Worm (Caenorhabditis elegans) whole organism, late embryonic: ENCODE measurements around the gene eat-2.

ENCODE experiments used
- C08G9.2 ChIP-seq: sonication (generic microtip); optimal IDR thresholded peaks from 2 replicates; lab custom pipeline; 2016; ENCODE audit warnings: mild to moderate bottlenecking, missing genetic modification characterization, moderate library complexity, missing compliant biosample characterization
- F13H6.1 ChIP-seq: sonication (generic microtip); optimal IDR thresholded peaks from 2 replicates; lab custom pipeline; 2016; ENCODE audit warnings: missing genetic modification characterization, missing compliant biosample characterization
- K02D7.2 ChIP-seq: sonication (generic microtip); optimal IDR thresholded peaks from 2 replicates; lab custom pipeline; 2017; ENCODE audit warnings: mild to moderate bottlenecking, missing genetic modification characterization, missing compliant biosample characterization
- ahr-1 ChIP-seq: sonication (generic microtip); optimal IDR thresholded peaks from 2 replicates; lab custom pipeline; 2016; ENCODE audit warnings: missing genetic modification characterization, missing compliant biosample characterization
- ceh-14 ChIP-seq: sonication (generic microtip); optimal IDR thresholded peaks from 2 replicates; lab custom pipeline; 2016; ENCODE audit warnings: missing genotype, missing genetic modification characterization, missing compliant biosample characterization
- ceh-18 ChIP-seq: sonication (generic microtip); optimal IDR thresholded peaks from 2 replicates; lab custom pipeline; 2016; ENCODE audit warnings: missing genetic modification characterization, missing compliant biosample characterization
- ceh-19 ChIP-seq: fragments of 200-800 bp; sonication (Bioruptor generic); optimal IDR thresholded peaks from 2 replicates; lab custom pipeline; 2018; ENCODE audit warnings: mild to moderate bottlenecking, missing genetic modification characterization, missing compliant biosample characterization
- ceh-2 ChIP-seq: sonication (generic microtip); optimal IDR thresholded peaks from 2 replicates; lab custom pipeline; 2016; ENCODE audit warnings: missing genotype, missing genetic modification characterization, missing compliant biosample characterization
- ceh-22 ChIP-seq: sonication (generic microtip); optimal IDR thresholded peaks from 2 replicates; lab custom pipeline; 2017; ENCODE audit warnings: missing biosample characterization, missing genetic modification characterization
- ceh-24 ChIP-seq: sonication (generic microtip); optimal IDR thresholded peaks from 2 replicates; lab custom pipeline; 2016; ENCODE audit warnings: mild to moderate bottlenecking, missing genetic modification characterization, missing compliant biosample characterization
- ceh-30 ChIP-seq: fragments of 150-350 bp; optimal IDR thresholded peaks from 2 replicates; lab custom pipeline; 2014; ENCODE audit warnings: missing biosample characterization, missing genetic modification characterization
- ceh-31 ChIP-seq: sonication (generic microtip); optimal IDR thresholded peaks from 2 replicates; lab custom pipeline; 2016; ENCODE audit warnings: missing genetic modification characterization, missing compliant biosample characterization
- ceh-34 ChIP-seq: sonication (generic microtip); optimal IDR thresholded peaks from 2 replicates; lab custom pipeline; 2016; ENCODE audit warnings: mild to moderate bottlenecking, missing genetic modification characterization, missing compliant biosample characterization
- ceh-6 ChIP-seq: fragments of 200-800 bp; sonication (Bioruptor generic); optimal IDR thresholded peaks from 2 replicates; lab custom pipeline; 2018; ENCODE audit warnings: mild to moderate bottlenecking, missing genetic modification characterization, missing compliant biosample characterization
- ceh-9 ChIP-seq: sonication (generic microtip); optimal IDR thresholded peaks from 2 replicates; lab custom pipeline; 2016; ENCODE audit warnings: mild to moderate bottlenecking, missing genetic modification characterization, inconsistent platforms, missing compliant biosample characterization
- elt-2 ChIP-seq: sonication (generic microtip); optimal IDR thresholded peaks from 2 replicates; lab custom pipeline; 2016; ENCODE audit warnings: missing genetic modification reagents, missing genetic modification characterization, missing compliant biosample characterization
- elt-4 ChIP-seq: sonication (generic microtip); optimal IDR thresholded peaks from 2 replicates; lab custom pipeline; 2016; ENCODE audit warnings: missing genetic modification characterization, missing compliant biosample characterization
- ets-4 ChIP-seq: sonication (generic microtip); optimal IDR thresholded peaks from 2 replicates; lab custom pipeline; 2016; ENCODE audit warnings: missing genetic modification characterization, missing compliant biosample characterization
- eyg-1 ChIP-seq: sonication (generic microtip); optimal IDR thresholded peaks from 2 replicates; lab custom pipeline; 2016; ENCODE audit warnings: missing genotype, missing genetic modification characterization, missing compliant biosample characterization
- fkh-10 ChIP-seq: fragments of 150-350 bp; optimal IDR thresholded peaks from 2 replicates; lab custom pipeline; 2014; ENCODE audit warnings: missing biosample characterization, missing genetic modification reagents, missing genetic modification characterization
- fkh-6 ChIP-seq: sonication (generic microtip); optimal IDR thresholded peaks from 2 replicates; lab custom pipeline; 2016; ENCODE audit warnings: missing genetic modification characterization, missing compliant biosample characterization
- gmeb-2 ChIP-seq: sonication (generic microtip); optimal IDR thresholded peaks from 2 replicates; lab custom pipeline; 2016; ENCODE audit warnings: missing genetic modification characterization, inconsistent platforms, missing compliant biosample characterization
- hlh-13 ChIP-seq: fragments of 200-800 bp; sonication (Bioruptor generic); optimal IDR thresholded peaks from 2 replicates; lab custom pipeline; 2018; ENCODE audit warnings: mild to moderate bottlenecking, missing genetic modification characterization, missing compliant biosample characterization
- hlh-30 ChIP-seq: sonication (generic microtip); optimal IDR thresholded peaks from 2 replicates; lab custom pipeline; 2017; ENCODE audit warnings: antibody characterized with exemption, missing genetic modification characterization, missing compliant biosample characterization; ENCODE audit not compliant: insufficient read depth
- hlh-6 ChIP-seq: sonication (generic microtip); optimal IDR thresholded peaks from 2 replicates; lab custom pipeline; 2016; ENCODE audit warnings: missing genotype, missing genetic modification characterization, missing compliant biosample characterization
- hlh-8 ChIP-seq: sonication (generic microtip); optimal IDR thresholded peaks from 2 replicates; lab custom pipeline; 2016; ENCODE audit warnings: missing genotype, missing genetic modification characterization, missing compliant biosample characterization
- lim-6 ChIP-seq: sonication (generic microtip); optimal IDR thresholded peaks from 2 replicates; lab custom pipeline; 2016; ENCODE audit warnings: missing genetic modification characterization, missing compliant biosample characterization
- mec-3 ChIP-seq: sonication (generic microtip); optimal IDR thresholded peaks from 2 replicates; lab custom pipeline; 2016; ENCODE audit warnings: borderline replicate concordance, missing genetic modification characterization, missing compliant biosample characterization
- nfya-1 ChIP-seq: sonication (generic microtip); optimal IDR thresholded peaks from 2 replicates; lab custom pipeline; 2017; ENCODE audit warnings: missing genetic modification characterization, mild to moderate bottlenecking, missing compliant biosample characterization, antibody characterized with exemption, moderate library complexity
- nhr-11 ChIP-seq: fragments of 150-350 bp; optimal IDR thresholded peaks from 2 replicates; lab custom pipeline; 2014; ENCODE audit warnings: missing biosample characterization, missing genetic modification characterization
- nhr-232 ChIP-seq: sonication (generic microtip); optimal IDR thresholded peaks from 2 replicates; lab custom pipeline; 2016; ENCODE audit warnings: missing genetic modification characterization, missing compliant biosample characterization
- npax-4 ChIP-seq: sonication (generic microtip); optimal IDR thresholded peaks from 2 replicates; lab custom pipeline; 2016; ENCODE audit warnings: missing genetic modification characterization, missing compliant biosample characterization
- pag-3 ChIP-seq: sonication (generic microtip); optimal IDR thresholded peaks from 2 replicates; lab custom pipeline; 2016; ENCODE audit warnings: missing compliant biosample characterization, missing genetic modification characterization, borderline replicate concordance
- pat-9 ChIP-seq: fragments of 200-800 bp; sonication (Bioruptor generic); optimal IDR thresholded peaks from 2 replicates; lab custom pipeline; 2018; ENCODE audit warnings: mild to moderate bottlenecking, missing genetic modification characterization, moderate library complexity, missing compliant biosample characterization
- pha-2 ChIP-seq: sonication (generic microtip); optimal IDR thresholded peaks from 2 replicates; lab custom pipeline; 2017; ENCODE audit warnings: mild to moderate bottlenecking, missing genetic modification characterization, missing compliant biosample characterization
- pqm-1 ChIP-seq: sonication (generic microtip); optimal IDR thresholded peaks from 2 replicates; lab custom pipeline; 2016; ENCODE audit warnings: missing genetic modification characterization, missing compliant biosample characterization
- ref-2 ChIP-seq: sonication (generic microtip); optimal IDR thresholded peaks from 2 replicates; lab custom pipeline; 2016; ENCODE audit warnings: missing genetic modification characterization, missing compliant biosample characterization
- syd-9 ChIP-seq: sonication (generic microtip); optimal IDR thresholded peaks from 2 replicates; lab custom pipeline; 2016; ENCODE audit warnings: mild to moderate bottlenecking, missing genetic modification characterization, moderate library complexity, missing compliant biosample characterization
- tbx-2 ChIP-seq: sonication (generic microtip); optimal IDR thresholded peaks from 2 replicates; lab custom pipeline; 2016; ENCODE audit warnings: missing genetic modification characterization, missing compliant biosample characterization
- tbx-7 ChIP-seq: sonication (generic microtip); optimal IDR thresholded peaks from 2 replicates; lab custom pipeline; 2016; ENCODE audit warnings: missing genotype, missing genetic modification characterization, missing compliant biosample characterization
- ttx-3 ChIP-seq: sonication (generic microtip); optimal IDR thresholded peaks from 2 replicates; lab custom pipeline; 2016; ENCODE audit warnings: missing genetic modification reagents, missing genetic modification characterization, missing compliant biosample characterization
- zip-5 ChIP-seq: sonication (generic microtip); optimal IDR thresholded peaks from 2 replicates; lab custom pipeline; 2016; ENCODE audit warnings: missing genetic modification characterization, missing compliant biosample characterization

Gene eat-2

ce11 chrII:14143838-14144268 is 27.6 kb downstream of the eat-2 start, which contains the start of gene W03H9.2 (continued):
- TF ChIP-seq zip-5 (tag; lab: Kevin White, UChicago) (peak; percentile 98), ref-2 (tag; lab: Kevin White, UChicago) (peak; percentile 92), fkh-6 (tag; lab: Kevin White, UChicago) (peak; percentile 75), C08G9.2 (tag; lab: Kevin White, UChicago) (peak; percentile 94), syd-9 (tag; lab: Kevin White, UChicago) (peak; percentile 69), nfya-1 (peak; percentile 16), K02D7.2 (peak; percentile 55), ttx-3 (peak; percentile 83), hlh-6 (peak; percentile 38), ceh-24 (tag; lab: Kevin White, UChicago) (peak; percentile 33), eyg-1 (tag; lab: Kevin White, UChicago) (peak; percentile 29), hlh-13 (GFP tag; lab: Kevin White, UChicago) (no peak), ceh-18 (tag; lab: Kevin White, UChicago) (peak; percentile 25), nhr-11 (tag; lab: Kevin White, UChicago) (no peak), ceh-19 (GFP tag; lab: Kevin White, UChicago) (peak; percentile 51), nhr-232 (tag; lab: Kevin White, UChicago) (peak; percentile 13), tbx-7 (peak; percentile 96), pag-3 (tag; lab: Kevin White, UChicago) (peak; percentile 29), ceh-22 (tag; lab: Kevin White, UChicago) (no peak), lim-6 (peak; percentile 93), ets-4 (tag; lab: Kevin White, UChicago) (peak; percentile 91), mec-3 (tag; lab: Kevin White, UChicago) (peak; percentile 50), fkh-10 (no peak), pha-2 (tag; lab: Kevin White, UChicago) (peak; percentile 80), hlh-30 (tag; lab: Kevin White, UChicago) (no peak), ceh-9 (tag; lab: Kevin White, UChicago) (no peak), elt-2 (tag; lab: Kevin White, UChicago) (peak; percentile 92), elt-4 (tag; lab: Kevin White, UChicago) (peak; percentile 5), ceh-6 (no peak), pat-9 (tag; lab: Kevin White, UChicago) (no peak), gmeb-2 (tag; lab: Kevin White, UChicago) (no peak), ceh-34 (tag; lab: Kevin White, UChicago) (peak; percentile 87), pqm-1 (tag; lab: Kevin White, UChicago) (peak; percentile 78), ceh-30 (tag; lab: Kevin White, UChicago) (no peak), F13H6.1 (tag; lab: Kevin White, UChicago) (peak; percentile 82), npax-4 (tag; lab: Kevin White, UChicago) (peak; percentile 31), hlh-8 (tag; lab: Kevin White, UChicago) (peak; percentile 96), ahr-1 (peak; percentile 94)

- peak; percentile 29 for TF ChIP-seq nfya-1
- TF ChIP-seq C08G9.2 (tag; lab: Kevin White, UChicago), result peak; percentile 41
- peak; percentile 52 for TF ChIP-seq ceh-2
- peak; percentile 53 for TF ChIP-seq tbx-2
- TF ChIP-seq ceh-14 (tag; lab: Kevin White, UChicago), result peak; percentile 4
- peak; percentile 72 for TF ChIP-seq ceh-31 (tag; lab: Kevin White, UChicago)
Observed at ce11 chrII:14142098-14142554, 29.3 kb downstream of the eat-2 start, which contains the start of gene cacn-1. TSS of gene cacn-1 (minus strand) at chrII:14142148.
